ENCODE assay signal across 2 fruit fly cellular contexts in the genomic region with DNA sequence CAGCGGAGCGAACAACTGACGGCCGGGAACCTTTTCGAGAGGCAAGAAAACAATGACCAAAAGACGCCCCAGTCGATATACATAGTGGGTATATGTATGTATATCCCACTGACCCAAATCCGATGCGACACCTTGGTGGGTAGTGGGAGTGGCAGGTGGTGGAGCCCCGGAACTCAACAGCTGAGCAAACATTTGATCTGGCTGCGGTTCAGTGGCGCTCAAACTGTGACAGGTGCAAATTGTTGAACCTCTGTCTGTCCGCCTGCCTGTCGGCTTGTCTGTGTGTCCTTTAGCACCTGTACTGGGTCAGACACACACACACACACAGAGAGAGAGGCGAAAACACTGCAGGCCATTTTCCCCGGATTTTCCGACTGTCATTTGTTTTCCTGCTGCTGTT.
TF ChIP-seq lines count a peak whose summit lies in the region.

No protein-coding gene starts in this region.

- no peak for TF ChIP-seq CTCF in whole organism, embryonic (GFP tag; optimal IDR thresholded peaks at IDR 0.05; lab: Kevin White, UChicago)

TF ChIP-seq in whole organism, embryonic, 481 proteins besides CTCF, POLR2A, EP300 and RAD21:
- TF ChIP-seq GATAe (GFP tag; conservative IDR thresholded peaks at IDR 0.05; lab: Robert Waterston, UW): no peak
- TF ChIP-seq CG6654 (GFP tag; optimal IDR thresholded peaks at IDR 0.05; lab: Kevin White, UChicago): peak; percentile 88
- TF ChIP-seq ac (GFP tag; optimal IDR thresholded peaks at IDR 0.05; lab: Kevin White, UChicago): peak; percentile 8
- TF ChIP-seq CG1832 (GFP tag; optimal IDR thresholded peaks at IDR 0.05; lab: Kevin White, UChicago): no peak
- peak; percentile 46 for TF ChIP-seq sens (GFP tag; lab: Kevin White, UChicago)
- TF ChIP-seq cad (GFP tag; optimal IDR thresholded peaks at IDR 0.05; lab: Kevin White, UChicago): peak; percentile 56

TF ChIP-seq in whole organism, prepupa, 60 proteins besides CTCF, POLR2A, EP300 and RAD21:
- TF ChIP-seq fkh (GFP tag; optimal IDR thresholded peaks at IDR 0.05; lab: Kevin White, UChicago): peak; percentile 11
- TF ChIP-seq Hr38 (GFP tag; optimal IDR thresholded peaks at IDR 0.05; lab: Kevin White, UChicago): no peak
